Fruit fly (Drosophila melanogaster): ENCODE results near the gene Iris.

DNA sequence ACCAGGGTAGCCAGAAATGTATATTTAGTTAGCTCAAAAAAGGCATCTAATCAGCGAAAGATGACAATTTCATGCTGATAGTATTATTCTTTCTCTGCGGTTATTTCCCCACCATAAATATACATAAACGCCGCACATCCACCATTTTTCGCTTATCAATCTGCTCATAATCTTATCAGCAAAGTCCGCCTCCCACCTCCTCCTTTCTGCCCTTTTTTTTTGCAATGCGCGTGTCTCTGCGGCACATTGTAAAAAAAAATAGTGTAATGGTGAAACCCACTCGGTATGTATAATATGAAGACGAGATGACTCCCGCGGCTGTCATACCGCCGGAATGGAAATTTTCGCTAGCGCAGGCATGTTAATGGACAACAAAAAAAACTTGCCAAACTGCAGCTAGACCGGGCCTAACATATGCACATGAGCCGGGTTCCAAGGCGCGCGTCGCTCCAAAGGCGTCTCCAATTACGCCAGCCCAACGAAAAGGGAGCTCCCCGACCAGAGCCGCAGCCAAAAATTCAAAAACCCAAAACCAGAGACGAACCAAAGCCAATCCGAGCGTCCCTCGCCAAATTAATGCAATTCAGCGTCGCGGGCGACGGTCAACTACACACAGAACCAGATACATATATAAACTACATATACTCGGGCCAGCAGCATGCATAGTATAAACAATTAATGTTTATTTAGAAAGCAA is 13.5 kb downstream of the Iris start:
- no peak for TF ChIP-seq psq (optimal IDR thresholded peaks at IDR 0.05)
- TF ChIP-seq ttk (optimal IDR thresholded peaks at IDR 0.05), result no peak
- TF ChIP-seq h (optimal IDR thresholded peaks at IDR 0.05), result no peak
- TF ChIP-seq Sin3A (optimal IDR thresholded peaks at IDR 0.05), result no peak
